Fruit fly (Drosophila melanogaster) whole organism, embryonic: Measurements from ENCODE around the gene wrm2.

ENCODE experiments used
- Aef1 ChIP-seq: fragments of 200-800 bp; sonication (Bioruptor generic); IDR thresholded peaks from 3 replicates; pipeline ENCODE4 v1.3.6; 2022; ENCODE audit warnings: missing biosample characterization, missing genetic modification characterization
- CG1024 ChIP-seq: fragments of 200-800 bp; sonication (Bioruptor generic); IDR thresholded peaks from 2 replicates; pipeline ENCODE4 v1.3.6; 2022; ENCODE audit warnings: missing biosample characterization, missing genetic modification characterization
- CG10543 ChIP-seq: fragments of 200-800 bp; sonication (Bioruptor generic); optimal IDR thresholded peaks from 3 replicates; lab custom pipeline; 2017; ENCODE audit warnings: missing biosample characterization, mild to moderate bottlenecking, missing genetic modification characterization, moderate library complexity
- CG11723 ChIP-seq: fragments of 200-800 bp; sonication (Bioruptor generic); optimal IDR thresholded peaks from 2 replicates; lab custom pipeline; 2017; ENCODE audit warnings: missing biosample characterization, mild to moderate bottlenecking, missing genetic modification characterization
- CG12219 ChIP-seq: fragments of 200-800 bp; sonication (Bioruptor generic); optimal IDR thresholded peaks from 3 replicates; lab custom pipeline; 2018; ENCODE audit warnings: missing biosample characterization, mild to moderate bottlenecking, missing genetic modification characterization
- CG13287 ChIP-seq: fragments of 200-800 bp; sonication (Bioruptor generic); IDR thresholded peaks from 2 replicates; pipeline ENCODE4 v1.3.6; 2022; ENCODE audit warnings: missing biosample characterization, missing genetic modification characterization; ENCODE audit not compliant: partially characterized antibody
- CG14710 ChIP-seq: fragments of 200-800 bp; sonication (Bioruptor generic); optimal IDR thresholded peaks from 3 replicates; lab custom pipeline; 2019; ENCODE audit warnings: missing biosample characterization, mild to moderate bottlenecking, missing genetic modification characterization, moderate library complexity
- CG16779 ChIP-seq: fragments of 200-800 bp; sonication (Bioruptor generic); IDR thresholded peaks from 2 replicates; pipeline ENCODE4 v1.3.6; 2022; ENCODE audit warnings: missing biosample characterization, missing genetic modification characterization
- CG17361 ChIP-seq: fragments of 200-800 bp; sonication (Bioruptor generic); IDR thresholded peaks from 3 replicates; pipeline ENCODE4 v1.3.6; 2022; ENCODE audit warnings: missing biosample characterization, missing genetic modification characterization
- CG18262 ChIP-seq: fragments of 200-800 bp; optimal IDR thresholded peaks from 3 replicates; lab custom pipeline; 2019; ENCODE audit warnings: missing biosample characterization, mild to moderate bottlenecking, missing genetic modification characterization, moderate library complexity
- CG3995 ChIP-seq: fragments of 200-800 bp; sonication (Bioruptor generic); optimal IDR thresholded peaks from 3 replicates; lab custom pipeline; 2016; ENCODE audit warnings: missing biosample characterization, missing genetic modification characterization
- CG4360 ChIP-seq: fragments of 200-800 bp; sonication (Bioruptor generic); IDR thresholded peaks from 2 replicates; pipeline ENCODE4 v1.3.6; 2022; ENCODE audit warnings: missing biosample characterization, missing genetic modification characterization
- CG5180 ChIP-seq: fragments of 200-800 bp; sonication (Bioruptor generic); optimal IDR thresholded peaks from 3 replicates; lab custom pipeline; 2017; ENCODE audit warnings: missing biosample characterization, missing genetic modification characterization, mild to moderate bottlenecking, moderate library complexity, missing genetic modification reagents
- CG9609 ChIP-seq: fragments of 200-800 bp; sonication (Bioruptor generic); optimal IDR thresholded peaks from 3 replicates; lab custom pipeline; 2016; ENCODE audit warnings: missing biosample characterization, missing genetic modification characterization
- CG9932 ChIP-seq: fragments of 200-800 bp; sonication (Bioruptor generic); IDR thresholded peaks from 2 replicates; pipeline ENCODE4 v1.3.6; 2022; ENCODE audit warnings: missing biosample characterization, missing genetic modification characterization
- D19B ChIP-seq: fragments of 200-800 bp; sonication (Bioruptor generic); optimal IDR thresholded peaks from 2 replicates; lab custom pipeline; 2017; ENCODE audit warnings: missing biosample characterization, mild to moderate bottlenecking, missing genetic modification characterization
- Deaf1 ChIP-seq: fragments of 200-800 bp; optimal IDR thresholded peaks from 3 replicates; lab custom pipeline; 2019; ENCODE audit warnings: missing biosample characterization, mild to moderate bottlenecking, missing genetic modification characterization, moderate library complexity
- Dip3 ChIP-seq: fragments of 200-800 bp; sonication (Bioruptor generic); optimal IDR thresholded peaks from 3 replicates; lab custom pipeline; 2016; ENCODE audit warnings: missing biosample characterization, missing genetic modification characterization
- Ets65A ChIP-seq: fragments of 200-800 bp; sonication (Bioruptor generic); peaks from one replicate; lab custom pipeline; 2016; ENCODE audit warnings: missing biosample characterization, missing genetic modification characterization
- Fer1 ChIP-seq: fragments of 200-800 bp; sonication (Bioruptor generic); optimal IDR thresholded peaks from 2 replicates; lab custom pipeline; 2017; ENCODE audit warnings: missing biosample characterization, mild to moderate bottlenecking, missing genetic modification characterization
- Hand ChIP-seq: fragments of 200-800 bp; sonication (Bioruptor generic); optimal IDR thresholded peaks from 2 replicates; lab custom pipeline; 2017; ENCODE audit warnings: mild to moderate bottlenecking, missing biosample characterization, missing genetic modification reagents, missing genetic modification characterization
- HmgZ ChIP-seq: fragments of 200-800 bp; sonication (Bioruptor generic); optimal IDR thresholded peaks from 2 replicates; lab custom pipeline; 2018; ENCODE audit warnings: missing biosample characterization, mild to moderate bottlenecking, missing genetic modification characterization
- MTF-1 ChIP-seq: fragments of 200-800 bp; sonication (Bioruptor generic); optimal IDR thresholded peaks from 2 replicates; lab custom pipeline; 2018; ENCODE audit warnings: missing biosample characterization, mild to moderate bottlenecking, missing genetic modification characterization, borderline replicate concordance
- Mad ChIP-seq: fragments of 200-800 bp; sonication (Bioruptor generic); optimal IDR thresholded peaks from 2 replicates; lab custom pipeline; 2016; ENCODE audit warnings: missing biosample characterization, missing genetic modification characterization
- Six4 ChIP-seq: fragments of 200-800 bp; sonication (Bioruptor generic); optimal IDR thresholded peaks from 2 replicates; lab custom pipeline; 2016; ENCODE audit warnings: missing biosample characterization, missing genetic modification characterization
- Tbp ChIP-seq: fragments of >200 bp; optimal IDR thresholded peaks from 2 replicates; lab custom pipeline; 2018; ENCODE audit warnings: missing biosample characterization, missing genetic modification characterization
- ato ChIP-seq: fragments of 200-800 bp; sonication (Bioruptor generic); IDR thresholded peaks from 2 replicates; pipeline ENCODE4 v1.3.6; 2022; ENCODE audit warnings: missing biosample characterization, missing genetic modification characterization; ENCODE audit not compliant: partially characterized antibody
- az2 ChIP-seq: fragments of 200-800 bp; sonication (Bioruptor generic); optimal IDR thresholded peaks from 3 replicates; lab custom pipeline; 2016; ENCODE audit warnings: missing biosample characterization, missing genetic modification characterization
- chinmo ChIP-seq: fragments of 200-800 bp; sonication (Bioruptor generic); IDR thresholded peaks from 4 replicates; pipeline ENCODE4 v1.3.6; 2022; ENCODE audit warnings: missing biosample characterization, missing genetic modification characterization; ENCODE audit not compliant: partially characterized antibody
- chm ChIP-seq: fragments of 200-800 bp; sonication (Bioruptor generic); IDR thresholded peaks from 2 replicates; pipeline ENCODE4 v1.3.6; 2022; ENCODE audit warnings: missing biosample characterization, missing genetic modification characterization
- ci ChIP-seq: fragments of 200-800 bp; sonication (Bioruptor generic); IDR thresholded peaks from 3 replicates; pipeline ENCODE4 v1.3.6; 2022; ENCODE audit warnings: missing biosample characterization, missing genetic modification characterization
- emc ChIP-seq: fragments of 200-800 bp; sonication (Bioruptor generic); optimal IDR thresholded peaks from 2 replicates; lab custom pipeline; 2016; ENCODE audit warnings: missing biosample characterization, missing genetic modification characterization
- fu2 ChIP-seq: fragments of 200-800 bp; sonication (Bioruptor generic); optimal IDR thresholded peaks from 2 replicates; lab custom pipeline; 2016; ENCODE audit warnings: missing biosample characterization, missing genetic modification characterization
- gcm ChIP-seq: fragments of 200-800 bp; sonication (Bioruptor generic); optimal IDR thresholded peaks from 2 replicates; lab custom pipeline; 2019; ENCODE audit warnings: missing biosample characterization, mild to moderate bottlenecking, missing genetic modification characterization, moderate library complexity
- grn ChIP-seq: fragments of 200-800 bp; sonication (Bioruptor generic); optimal IDR thresholded peaks from 3 replicates; lab custom pipeline; 2017; ENCODE audit warnings: missing biosample characterization, missing genetic modification characterization
- lilli ChIP-seq: fragments of 200-800 bp; sonication (Bioruptor generic); optimal IDR thresholded peaks from 3 replicates; lab custom pipeline; 2016; ENCODE audit warnings: missing biosample characterization, missing genetic modification characterization
- lmd ChIP-seq: fragments of 200-800 bp; sonication (Bioruptor generic); IDR thresholded peaks from 2 replicates; pipeline ENCODE4 v1.3.6; 2022; ENCODE audit warnings: missing biosample characterization, missing genetic modification characterization
- nerfin-2 ChIP-seq: fragments of 200-800 bp; sonication (Bioruptor generic); IDR thresholded peaks from 2 replicates; pipeline ENCODE4 v1.3.6; 2022; ENCODE audit warnings: missing biosample characterization, missing genetic modification characterization; ENCODE audit not compliant: partially characterized antibody
- onecut ChIP-seq: fragments of 200-800 bp; sonication (Bioruptor generic); IDR thresholded peaks from 2 replicates; pipeline ENCODE4 v1.3.6; 2022; ENCODE audit warnings: missing biosample characterization, missing genetic modification characterization
- rib ChIP-seq: fragments of 200-800 bp; sonication (Bioruptor generic); IDR thresholded peaks from 2 replicates; pipeline ENCODE4 v1.3.6; 2022; ENCODE audit warnings: missing biosample characterization, missing genetic modification characterization
- scrt ChIP-seq: fragments of 200-800 bp; sonication (Bioruptor generic); optimal IDR thresholded peaks from 2 replicates; lab custom pipeline; 2018; ENCODE audit warnings: missing biosample characterization, mild to moderate bottlenecking, missing genetic modification characterization, moderate library complexity
- sisA ChIP-seq: fragments of 200-800 bp; sonication (Bioruptor generic); IDR thresholded peaks from 2 replicates; pipeline ENCODE4 v1.3.6; 2022; ENCODE audit warnings: missing biosample characterization, missing genetic modification characterization
- sob ChIP-seq: fragments of 200-800 bp; sonication (Bioruptor generic); IDR thresholded peaks from 2 replicates; pipeline ENCODE4 v1.3.6; 2022; ENCODE audit warnings: missing biosample characterization, missing genetic modification characterization
- tin ChIP-seq: fragments of 200-800 bp; sonication (Bioruptor generic); optimal IDR thresholded peaks from 3 replicates; lab custom pipeline; 2016; ENCODE audit warnings: missing biosample characterization, missing genetic modification characterization
- tup ChIP-seq: fragments of 200-800 bp; sonication (Bioruptor generic); optimal IDR thresholded peaks from 2 replicates; lab custom pipeline; 2016; ENCODE audit warnings: missing biosample characterization, mild to moderate bottlenecking, missing genetic modification characterization, moderate library complexity
- tx ChIP-seq: fragments of 200-800 bp; sonication (Bioruptor generic); optimal IDR thresholded peaks from 2 replicates; lab custom pipeline; 2016; ENCODE audit warnings: missing biosample characterization, missing genetic modification characterization
- wor ChIP-seq: fragments of 200-800 bp; sonication (Bioruptor generic); IDR thresholded peaks from 2 replicates; pipeline ENCODE4 v1.3.6; 2022; ENCODE audit warnings: missing biosample characterization, missing genetic modification characterization
- zfh1 ChIP-seq: fragments of 200-800 bp; sonication (Bioruptor generic); IDR thresholded peaks from 3 replicates; pipeline ENCODE4 v1.3.6; 2022; ENCODE audit warnings: missing biosample characterization, missing genetic modification characterization

wrm2 gene

DNA sequence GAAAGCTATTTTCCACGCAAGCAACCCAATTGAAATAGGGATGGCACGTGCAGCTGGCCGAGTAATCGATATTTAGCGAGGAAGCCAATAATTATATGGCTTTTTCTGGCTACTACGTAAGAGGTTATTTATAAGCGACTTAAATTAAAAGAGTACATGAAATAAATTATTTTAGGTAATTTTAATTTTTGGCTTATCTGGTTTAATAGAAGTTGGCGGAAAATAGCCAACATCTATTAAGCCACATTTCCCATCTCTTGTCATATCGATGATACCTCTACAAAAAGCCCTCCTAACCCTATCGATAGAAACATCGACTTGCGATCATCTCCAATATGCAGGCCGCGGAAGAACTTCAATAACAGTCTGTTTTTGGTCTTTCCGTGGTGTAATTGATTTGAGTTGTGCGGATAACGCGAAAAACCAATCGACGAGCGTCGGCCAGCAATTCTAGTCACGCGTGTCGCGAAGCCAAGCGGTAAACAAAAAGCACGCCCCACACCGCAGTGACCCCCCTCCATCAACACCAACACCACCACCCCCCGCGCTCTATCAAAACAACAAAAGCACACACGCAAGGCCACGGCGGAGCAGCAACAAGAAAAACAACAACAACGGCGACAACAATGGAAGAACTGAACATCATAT is 13.1 kb upstream of the wrm2 start, which contains the start of the genes Srp19 and qm (continued):
- TF ChIP-seq Six4 (GFP tag; lab: Kevin White, UChicago) (no peak), tx (GFP tag; lab: Kevin White, UChicago) (peak; percentile 27), Tbp (GFP tag; lab: Kevin White, UChicago) (no peak), CG4360 (peak; percentile 79), ato (GFP tag; lab: Robert Waterston, UW) (peak; percentile 62; the same call in 1 of the 2 replicates), Deaf1 (tag; lab: Kevin White, UChicago) (peak; percentile 2)

DNA sequence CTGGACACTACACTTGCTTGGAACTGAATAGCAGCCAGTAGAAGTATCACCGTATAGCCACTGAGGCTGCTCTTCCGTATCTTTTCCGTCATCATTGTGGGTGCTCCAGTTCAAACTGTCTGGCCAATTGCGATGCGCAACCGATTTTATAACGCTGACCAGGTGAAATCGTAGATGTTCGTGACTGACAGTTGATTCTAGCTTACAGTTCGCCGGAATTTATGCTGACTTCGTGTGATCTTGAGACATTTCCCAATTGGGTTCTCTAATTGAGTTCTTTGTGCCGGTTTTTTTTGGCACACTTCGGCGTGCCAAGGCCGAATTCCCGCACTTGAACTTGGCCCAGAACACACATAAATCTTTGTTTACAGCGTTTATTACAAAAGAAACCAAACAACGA is 11.9 kb upstream of the wrm2 start, which contains the start of gene CG14834:
TSS of gene CG14834 (minus strand) at position 173 of the 400 bp plus-strand sequence.
- no peak for TF ChIP-seq Dip3 (GFP tag; lab: Kevin White, UChicago)
- no peak for TF ChIP-seq D19B (GFP tag; lab: Kevin White, UChicago)
- no peak for TF ChIP-seq rib (GFP tag; lab: Robert Waterston, UW)
- TF ChIP-seq zfh1 (GFP tag; lab: Robert Waterston, UW), result no peak
- TF ChIP-seq CG10543 (GFP tag; lab: Kevin White, UChicago), result no peak
- TF ChIP-seq nerfin-2 (GFP tag; lab: Robert Waterston, UW), result no peak
- no peak for TF ChIP-seq Fer1 (GFP tag; lab: Kevin White, UChicago)
- no peak for TF ChIP-seq lilli
- no peak for TF ChIP-seq CG5180 (GFP tag; lab: Kevin White, UChicago)
- TF ChIP-seq fu2 (GFP tag; lab: Kevin White, UChicago), result no peak
- no peak for TF ChIP-seq CG17361
- TF ChIP-seq tin (GFP tag; lab: Kevin White, UChicago), result no peak
- no peak for TF ChIP-seq CG3995 (GFP tag; lab: Kevin White, UChicago)
- no peak for TF ChIP-seq wor (GFP tag; lab: Robert Waterston, UW)
- TF ChIP-seq CG1024 (GFP tag; lab: Robert Waterston, UW), result no peak
- TF ChIP-seq chm (GFP tag; lab: Robert Waterston, UW), result no peak
- TF ChIP-seq tup, result no peak
- no peak for TF ChIP-seq chinmo (GFP tag; lab: Robert Waterston, UW)

DNA sequence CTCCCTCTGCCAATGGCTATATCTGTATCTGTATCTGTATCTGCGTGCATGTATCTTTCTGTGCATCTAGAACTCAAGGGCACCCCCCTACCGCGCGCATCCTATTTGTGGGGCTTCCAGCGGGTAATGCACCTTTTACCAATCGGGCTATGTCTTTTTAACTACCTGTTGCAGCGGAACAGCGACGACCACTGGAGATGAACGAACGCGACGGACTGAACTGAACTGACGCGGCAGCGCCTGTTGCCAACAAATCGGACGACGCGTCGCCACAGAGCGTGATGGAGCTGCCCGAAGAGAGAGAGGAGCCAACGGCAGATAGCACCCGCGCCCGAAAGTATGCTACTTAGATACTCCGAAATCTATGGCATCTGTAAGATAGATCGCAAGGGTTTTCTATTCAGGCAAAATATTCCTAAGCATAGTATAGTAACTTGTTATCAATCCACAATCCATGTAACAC is 10.0 kb upstream of the wrm2 start, which contains the start of gene Cln7:
TSS of gene Cln7 (minus strand) at position 219 of the 463 bp plus-strand sequence.
- peak; percentile 43 for TF ChIP-seq HmgZ
- peak; percentile 43 for TF ChIP-seq gcm (GFP tag; lab: Kevin White, UChicago)
- TF ChIP-seq grn (GFP tag; lab: Kevin White, UChicago), result peak; percentile 80
- no peak for TF ChIP-seq Ets65A (GFP tag; lab: Kevin White, UChicago)
- TF ChIP-seq CG9932 (GFP tag; lab: Robert Waterston, UW), result no peak
- TF ChIP-seq CG12219 (GFP tag; lab: Kevin White, UChicago), result peak; percentile 16
- TF ChIP-seq Hand (GFP tag; lab: Kevin White, UChicago), result peak; percentile 62
- TF ChIP-seq lmd (GFP tag; lab: Robert Waterston, UW), result no peak
- TF ChIP-seq onecut (GFP tag; lab: Robert Waterston, UW), result peak; percentile 55
- no peak for TF ChIP-seq emc
- peak; percentile 39 for TF ChIP-seq CG18262 (tag; lab: Kevin White, UChicago)
- no peak for TF ChIP-seq sisA (GFP tag; lab: Robert Waterston, UW)
- TF ChIP-seq scrt, result peak; percentile 35
- TF ChIP-seq CG13287 (GFP tag; lab: Robert Waterston, UW), result 0 out of 2 replicates have a peak, but pooled peaks have one; percentile 42
- peak; percentile 35; the same call in 1 of the 2 replicates for TF ChIP-seq sob (GFP tag; lab: Robert Waterston, UW)
- no peak for TF ChIP-seq az2 (GFP tag; lab: Kevin White, UChicago)
- TF ChIP-seq Deaf1 (tag; lab: Kevin White, UChicago), result peak; percentile 86
- no peak for TF ChIP-seq CG11723
- TF ChIP-seq MTF-1 (GFP tag; lab: Kevin White, UChicago), result peak; percentile 64
- TF ChIP-seq Mad (GFP tag; lab: Kevin White, UChicago), result no peak
- TF ChIP-seq CG16779 (GFP tag; lab: Robert Waterston, UW), result 0 out of 2 replicates have a peak, but pooled peaks have one; percentile 26
- no peak for TF ChIP-seq Aef1 (GFP tag; lab: Robert Waterston, UW)
- TF ChIP-seq ci (GFP tag; lab: Robert Waterston, UW), result peak; percentile 81
- no peak for TF ChIP-seq CG9609 (GFP tag; lab: Kevin White, UChicago)
- TF ChIP-seq CG14710 (tag; lab: Kevin White, UChicago), result peak; percentile 20
